Worm (Caenorhabditis elegans): Measurements from ENCODE around the gene cubn-1.

The cubn-1 gene

ce11 chrV:12611029-12611428 lies at the start of gene cubn-1:
Gene cubn-1 (plus strand): TSS chrV:12611329.
- TF ChIP-seq T22C8.4 (GFP tag; IDR thresholded peaks at IDR 0.05) (no peak), ztf-23 (GFP tag; IDR thresholded peaks at IDR 0.05) (no peak), ref-1 (GFP tag; conservative IDR thresholded peaks at IDR 0.05) (no peak), tab-1 (GFP tag; IDR thresholded peaks at IDR 0.05) (no peak), klf-2 (GFP tag; conservative IDR thresholded peaks at IDR 0.05) (no peak), flt-1 (GFP tag; IDR thresholded peaks at IDR 0.05) (no peak), ztf-29 (GFP tag; IDR thresholded peaks at IDR 0.05) (no peak)

ce11 chrV:12563187-12563586 lies 47.9 kb upstream of the cubn-1 start, which contains the start of gene mrps-5:
Gene mrps-5 (plus strand): TSS chrV:12563487.
- TF ChIP-seq med-1 (GFP tag; optimal IDR thresholded peaks at IDR 0.05; ENCODE audit: insufficient read depth) = no peak
- TF ChIP-seq ztf-23 (GFP tag; IDR thresholded peaks at IDR 0.05) = no peak
- no peak for TF ChIP-seq ref-1 (GFP tag; conservative IDR thresholded peaks at IDR 0.05)
- no peak for TF ChIP-seq T22C8.4 (GFP tag; IDR thresholded peaks at IDR 0.05)
- TF ChIP-seq tab-1 (GFP tag; IDR thresholded peaks at IDR 0.05) = no peak
- TF ChIP-seq klf-2 (GFP tag; conservative IDR thresholded peaks at IDR 0.05) = no peak
- no peak for TF ChIP-seq flt-1 (GFP tag; IDR thresholded peaks at IDR 0.05)
- TF ChIP-seq ztf-29 (GFP tag; IDR thresholded peaks at IDR 0.05) = no peak
- TF ChIP-seq cog-1 (tag; optimal IDR thresholded peaks at IDR 0.05) = no peak

- TF ChIP-seq med-1 (GFP tag; optimal IDR thresholded peaks at IDR 0.05; ENCODE audit: insufficient read depth) = no peak
These were observed 46.2 kb upstream of the cubn-1 start for ce11 chrV:12564902-12565301.

- TF ChIP-seq ref-1 (GFP tag; conservative IDR thresholded peaks at IDR 0.05) (no peak), tab-1 (GFP tag; IDR thresholded peaks at IDR 0.05) (no peak), flt-1 (GFP tag; IDR thresholded peaks at IDR 0.05) (no peak), klf-2 (GFP tag; conservative IDR thresholded peaks at IDR 0.05) (no peak), ztf-23 (GFP tag; IDR thresholded peaks at IDR 0.05) (no peak), T22C8.4 (GFP tag; IDR thresholded peaks at IDR 0.05) (no peak), ztf-29 (GFP tag; IDR thresholded peaks at IDR 0.05) (no peak), cog-1 (tag; optimal IDR thresholded peaks at IDR 0.05) (no peak), med-1 (GFP tag; optimal IDR thresholded peaks at IDR 0.05; ENCODE audit: insufficient read depth) (no peak)
These were observed 43.8 kb upstream of the cubn-1 start for ce11 chrV:12567312-12567711.

- TF ChIP-seq ztf-29 (GFP tag; IDR thresholded peaks at IDR 0.05) (no peak), T22C8.4 (GFP tag; IDR thresholded peaks at IDR 0.05) (no peak), cog-1 (tag; optimal IDR thresholded peaks at IDR 0.05) (no peak), flt-1 (GFP tag; IDR thresholded peaks at IDR 0.05) (no peak), ref-1 (GFP tag; conservative IDR thresholded peaks at IDR 0.05) (no peak), med-1 (GFP tag; optimal IDR thresholded peaks at IDR 0.05; ENCODE audit: insufficient read depth) (no peak), ztf-23 (GFP tag; IDR thresholded peaks at IDR 0.05) (no peak), klf-2 (GFP tag; conservative IDR thresholded peaks at IDR 0.05) (no peak), tab-1 (GFP tag; IDR thresholded peaks at IDR 0.05) (no peak)
These were observed 43.3 kb upstream of the cubn-1 start, which contains the start of gene E02A10.4 for ce11 chrV:12567850-12568249. Gene E02A10.4 (minus strand): TSS chrV:12567950.

ce11 chrV:12570271-12570670 lies 40.9 kb upstream of the cubn-1 start:
- TF ChIP-seq ztf-23 (GFP tag; IDR thresholded peaks at IDR 0.05) (no peak), T22C8.4 (GFP tag; IDR thresholded peaks at IDR 0.05) (no peak), cog-1 (tag; optimal IDR thresholded peaks at IDR 0.05) (no peak), med-1 (GFP tag; optimal IDR thresholded peaks at IDR 0.05; ENCODE audit: insufficient read depth) (no peak), flt-1 (GFP tag; IDR thresholded peaks at IDR 0.05) (no peak), ztf-29 (GFP tag; IDR thresholded peaks at IDR 0.05) (no peak), klf-2 (GFP tag; conservative IDR thresholded peaks at IDR 0.05) (no peak), ref-1 (GFP tag; conservative IDR thresholded peaks at IDR 0.05) (no peak), tab-1 (GFP tag; IDR thresholded peaks at IDR 0.05) (no peak)

ce11 chrV:12575846-12576245 lies 35.3 kb upstream of the cubn-1 start:
- TF ChIP-seq ztf-29 (GFP tag; IDR thresholded peaks at IDR 0.05) = no peak

- no peak for TF ChIP-seq flt-1 (GFP tag; IDR thresholded peaks at IDR 0.05)
- no peak for TF ChIP-seq cog-1 (tag; optimal IDR thresholded peaks at IDR 0.05)
- no peak for TF ChIP-seq ref-1 (GFP tag; conservative IDR thresholded peaks at IDR 0.05)
- TF ChIP-seq T22C8.4 (GFP tag; IDR thresholded peaks at IDR 0.05) = no peak
- TF ChIP-seq klf-2 (GFP tag; conservative IDR thresholded peaks at IDR 0.05) = no peak
- TF ChIP-seq ztf-23 (GFP tag; IDR thresholded peaks at IDR 0.05) = no peak
These were observed 34.6 kb upstream of the cubn-1 start, which contains the start of gene grl-23 for ce11 chrV:12576495-12576947. Gene grl-23 (minus strand): TSS chrV:12576897.

ce11 chrV:12579299-12579698 lies 31.8 kb upstream of the cubn-1 start, which contains the start of gene E02A10.3:
Gene E02A10.3 (plus strand): TSS chrV:12579599.
- TF ChIP-seq tab-1 (GFP tag; IDR thresholded peaks at IDR 0.05) = no peak
- no peak for TF ChIP-seq med-1 (GFP tag; optimal IDR thresholded peaks at IDR 0.05; ENCODE audit: insufficient read depth)

- TF ChIP-seq ref-1 (GFP tag; conservative IDR thresholded peaks at IDR 0.05) (no peak), flt-1 (GFP tag; IDR thresholded peaks at IDR 0.05) (no peak), ztf-29 (GFP tag; IDR thresholded peaks at IDR 0.05) (no peak), tab-1 (GFP tag; IDR thresholded peaks at IDR 0.05) (no peak), T22C8.4 (GFP tag; IDR thresholded peaks at IDR 0.05) (no peak), ztf-23 (GFP tag; IDR thresholded peaks at IDR 0.05) (no peak)
These were observed 27.7 kb upstream of the cubn-1 start for ce11 chrV:12583421-12583820.

- no peak for TF ChIP-seq ztf-23 (GFP tag; IDR thresholded peaks at IDR 0.05)
- no peak for TF ChIP-seq tab-1 (GFP tag; IDR thresholded peaks at IDR 0.05)
- no peak for TF ChIP-seq cog-1 (tag; optimal IDR thresholded peaks at IDR 0.05)
- no peak for TF ChIP-seq flt-1 (GFP tag; IDR thresholded peaks at IDR 0.05)
- TF ChIP-seq ref-1 (GFP tag; conservative IDR thresholded peaks at IDR 0.05) = no peak
- TF ChIP-seq klf-2 (GFP tag; conservative IDR thresholded peaks at IDR 0.05) = no peak
- TF ChIP-seq T22C8.4 (GFP tag; IDR thresholded peaks at IDR 0.05) = no peak
- no peak for TF ChIP-seq med-1 (GFP tag; optimal IDR thresholded peaks at IDR 0.05; ENCODE audit: insufficient read depth)
- no peak for TF ChIP-seq ztf-29 (GFP tag; IDR thresholded peaks at IDR 0.05)
These were observed 26.4 kb upstream of the cubn-1 start for ce11 chrV:12584771-12585170.
